Fruit fly (Drosophila melanogaster) whole organism, embryonic: ENCODE measurements around the gene arm.

ENCODE experiments used
- ATbp ChIP-seq: fragments of 200-800 bp; sonication (Bioruptor generic); optimal IDR thresholded peaks from 2 replicates; lab custom pipeline; 2017; ENCODE audit warnings: missing biosample characterization, mild to moderate bottlenecking, missing genetic modification characterization, missing genetic modification reagents
- Abd-B ChIP-seq: fragments of 200-800 bp; sonication (Bioruptor generic); optimal IDR thresholded peaks from 2 replicates; lab custom pipeline; 2018; ENCODE audit warnings: missing biosample characterization, mild to moderate bottlenecking, missing genetic modification characterization, moderate library complexity
- CG11695 ChIP-seq: fragments of 200-800 bp; sonication (Bioruptor generic); IDR thresholded peaks from 3 replicates; pipeline ENCODE4 v1.3.6; 2022; ENCODE audit warnings: missing biosample characterization, missing genetic modification characterization
- CG12299 ChIP-seq: fragments of 200-800 bp; sonication (Bioruptor generic); optimal IDR thresholded peaks from 2 replicates; lab custom pipeline; 2018; ENCODE audit warnings: missing biosample characterization, mild to moderate bottlenecking, missing genetic modification characterization
- CG12659 ChIP-seq: fragments of 200-800 bp; sonication (Bioruptor generic); optimal IDR thresholded peaks from 3 replicates; lab custom pipeline; 2017; ENCODE audit warnings: mild to moderate bottlenecking, missing biosample characterization, missing genetic modification reagents, missing genetic modification characterization
- CG12942 ChIP-seq: fragments of 200-800 bp; sonication (Bioruptor generic); optimal IDR thresholded peaks from 3 replicates; lab custom pipeline; 2016; ENCODE audit warnings: missing biosample characterization, missing genetic modification characterization
- CG14014 ChIP-seq: fragments of 200-800 bp; sonication (Bioruptor generic); IDR thresholded peaks from 2 replicates; pipeline ENCODE4 v1.3.6; 2022; ENCODE audit warnings: missing biosample characterization, missing genetic modification characterization
- CG16813 ChIP-seq: fragments of 200-800 bp; sonication (Bioruptor generic); IDR thresholded peaks from 3 replicates; pipeline ENCODE4 v1.3.6; 2022; ENCODE audit warnings: missing biosample characterization, missing genetic modification characterization; ENCODE audit not compliant: partially characterized antibody
- CG17328 ChIP-seq: fragments of 200-800 bp; sonication (Bioruptor generic); IDR thresholded peaks from 2 replicates; pipeline ENCODE4 v1.3.6; 2022; ENCODE audit warnings: missing biosample characterization, missing genetic modification characterization
- CG17359 ChIP-seq: fragments of 200-800 bp; sonication (Bioruptor generic); optimal IDR thresholded peaks from 3 replicates; lab custom pipeline; 2018; ENCODE audit warnings: missing biosample characterization, mild to moderate bottlenecking, missing genetic modification characterization, moderate library complexity
- CG18599 ChIP-seq: fragments of 200-800 bp; sonication (Bioruptor generic); optimal IDR thresholded peaks from 3 replicates; lab custom pipeline; 2017; ENCODE audit warnings: missing biosample characterization, missing genetic modification characterization, mild to moderate bottlenecking, moderate library complexity, missing genetic modification reagents
- CG2202 ChIP-seq: fragments of 200-800 bp; sonication (Bioruptor generic); optimal IDR thresholded peaks from 2 replicates; lab custom pipeline; 2018; ENCODE audit warnings: missing biosample characterization, mild to moderate bottlenecking, missing genetic modification characterization
- CG32772 ChIP-seq: fragments of 200-800 bp; sonication (Bioruptor generic); IDR thresholded peaks from 2 replicates; pipeline ENCODE4 v1.3.6; 2022; ENCODE audit warnings: missing biosample characterization, missing genetic modification characterization
- CG3407 ChIP-seq: fragments of 200-800 bp; sonication (Bioruptor generic); optimal IDR thresholded peaks from 2 replicates; lab custom pipeline; 2018; ENCODE audit warnings: missing biosample characterization, mild to moderate bottlenecking, missing genetic modification characterization
- CG4404 ChIP-seq: fragments of 200-800 bp; sonication (Bioruptor generic); IDR thresholded peaks from 2 replicates; pipeline ENCODE4 v1.3.6; 2022; ENCODE audit warnings: missing biosample characterization, missing genetic modification characterization
- CG6791 ChIP-seq: fragments of 200-800 bp; sonication (Bioruptor generic); IDR thresholded peaks from 3 replicates; pipeline ENCODE4 v1.3.6; 2022; ENCODE audit warnings: missing biosample characterization, missing genetic modification characterization; ENCODE audit not compliant: partially characterized antibody
- CG7786 ChIP-seq: fragments of 200-800 bp; sonication (Bioruptor generic); optimal IDR thresholded peaks from 2 replicates; lab custom pipeline; 2016; ENCODE audit warnings: missing biosample characterization, missing genetic modification characterization
- CG7839 ChIP-seq: fragments of 200-800 bp; sonication (Bioruptor generic); optimal IDR thresholded peaks from 3 replicates; lab custom pipeline; 2018; ENCODE audit warnings: missing biosample characterization, mild to moderate bottlenecking, missing genetic modification characterization, moderate library complexity
- CG7928 ChIP-seq: fragments of 200-800 bp; sonication (Bioruptor generic); optimal IDR thresholded peaks from 2 replicates; lab custom pipeline; 2017; ENCODE audit warnings: missing biosample characterization, mild to moderate bottlenecking, missing genetic modification characterization
- Dad ChIP-seq: fragments of 200-800 bp; sonication (Bioruptor generic); optimal IDR thresholded peaks from 3 replicates; lab custom pipeline; 2016; ENCODE audit warnings: missing biosample characterization, missing genetic modification characterization
- Fer2 ChIP-seq: fragments of 200-800 bp; sonication (Bioruptor generic); optimal IDR thresholded peaks from 2 replicates; lab custom pipeline; 2018; ENCODE audit warnings: missing biosample characterization, mild to moderate bottlenecking, missing genetic modification characterization, moderate library complexity
- H2.0 ChIP-seq: fragments of 200-800 bp; sonication (Bioruptor generic); IDR thresholded peaks from 2 replicates; pipeline ENCODE4 v1.3.6; 2022; ENCODE audit warnings: missing biosample characterization, missing genetic modification characterization
- HmgZ ChIP-seq: fragments of 200-800 bp; sonication (Bioruptor generic); optimal IDR thresholded peaks from 2 replicates; lab custom pipeline; 2018; ENCODE audit warnings: missing biosample characterization, mild to moderate bottlenecking, missing genetic modification characterization
- Med ChIP-seq: fragments of 200-800 bp; sonication (Bioruptor generic); peaks from one replicate; lab custom pipeline; 2016; ENCODE audit warnings: missing biosample characterization, missing genetic modification characterization, mild to moderate bottlenecking, inconsistent platforms, moderate library complexity
- ap ChIP-seq: fragments of 200-800 bp; sonication (Bioruptor generic); IDR thresholded peaks from 2 replicates; pipeline ENCODE4 v1.3.6; 2022; ENCODE audit warnings: missing biosample characterization, missing genetic modification characterization
- ash1 ChIP-seq: fragments of 200-800 bp; sonication (Bioruptor generic); optimal IDR thresholded peaks from 2 replicates; lab custom pipeline; 2018; ENCODE audit warnings: missing biosample characterization, mild to moderate bottlenecking, missing genetic modification characterization
- bigmax ChIP-seq: fragments of 200-800 bp; sonication (Bioruptor generic); optimal IDR thresholded peaks from 2 replicates; lab custom pipeline; 2018; ENCODE audit warnings: missing biosample characterization, mild to moderate bottlenecking, missing genetic modification characterization
- br ChIP-seq: fragments of >200 bp; optimal IDR thresholded peaks from 2 replicates; lab custom pipeline; 2017
- cato ChIP-seq: fragments of 200-800 bp; sonication (Bioruptor generic); optimal IDR thresholded peaks from 2 replicates; lab custom pipeline; 2016; ENCODE audit warnings: missing biosample characterization, missing genetic modification characterization, borderline replicate concordance
- cg ChIP-seq: fragments of 200-800 bp; sonication (Bioruptor generic); optimal IDR thresholded peaks from 3 replicates; lab custom pipeline; 2019; ENCODE audit warnings: missing biosample characterization, mild to moderate bottlenecking, missing genetic modification characterization, moderate library complexity
- chm ChIP-seq: fragments of 200-800 bp; sonication (Bioruptor generic); IDR thresholded peaks from 2 replicates; pipeline ENCODE4 v1.3.6; 2022; ENCODE audit warnings: missing biosample characterization, missing genetic modification characterization
- dimm ChIP-seq: fragments of 200-800 bp; sonication (Bioruptor generic); IDR thresholded peaks from 2 replicates; pipeline ENCODE4 v1.3.6; 2022; ENCODE audit warnings: missing biosample characterization, missing genetic modification characterization
- insv ChIP-seq, 2 experiments: fragments of 200-800 bp; sonication (Bioruptor generic); optimal IDR thresholded peaks; 3 replicates each; lab custom pipeline; 2016 to 2018; ENCODE audit warnings: missing biosample characterization in 2 of 2, missing genetic modification characterization in 2 of 2
- jumu ChIP-seq: fragments of 200-800 bp; sonication (Bioruptor generic); optimal IDR thresholded peaks from 3 replicates; lab custom pipeline; 2016; ENCODE audit warnings: missing biosample characterization, missing genetic modification characterization
- kni ChIP-seq: fragments of 200-800 bp; sonication (Bioruptor generic); optimal IDR thresholded peaks from 3 replicates; lab custom pipeline; 2017; ENCODE audit warnings: mild to moderate bottlenecking, missing biosample characterization, missing genetic modification reagents, missing genetic modification characterization
- mam ChIP-seq: fragments of 200-800 bp; sonication (Bioruptor generic); optimal IDR thresholded peaks from 3 replicates; lab custom pipeline; 2016; ENCODE audit warnings: missing biosample characterization, missing genetic modification characterization
- pan ChIP-seq, 4 experiments: fragments of >200 bp in 3 of 4; fragments of 200-800 bp in 1 of 4; sonication (Bioruptor generic) in 1 of 4; optimal IDR thresholded peaks in 3 of 4; IDR thresholded peaks in 1 of 4; 2 replicates each; pipeline versions ENCODE4 v1.3.6 to Lab custom; 2017 to 2022; ENCODE audit warnings: missing biosample characterization in 2 of 4, missing genetic modification characterization in 2 of 4, mixed read lengths in 1 of 4
- pita ChIP-seq: fragments of 200-800 bp; sonication (Bioruptor generic); optimal IDR thresholded peaks from 2 replicates; lab custom pipeline; 2017; ENCODE audit warnings: missing biosample characterization, mild to moderate bottlenecking, missing genetic modification characterization
- prd ChIP-seq, 3 experiments: fragments of >200 bp in 2 of 3; fragments of 200-800 bp in 1 of 3; sonication (Bioruptor generic) in 1 of 3; optimal IDR thresholded peaks in 2 of 3; IDR thresholded peaks in 1 of 3; 2 replicates in 2 of 3; 3 replicates in 1 of 3; pipeline versions ENCODE4 v1.3.6 to Lab custom; 2017 to 2022; ENCODE audit warnings: missing biosample characterization in 1 of 3, missing genetic modification characterization in 1 of 3
- pzg ChIP-seq: fragments of 200-800 bp; sonication (Bioruptor generic); optimal IDR thresholded peaks from 3 replicates; lab custom pipeline; 2018; ENCODE audit warnings: missing biosample characterization, mild to moderate bottlenecking, missing genetic modification characterization, moderate library complexity
- repo ChIP-seq: fragments of 200-800 bp; sonication (Bioruptor generic); optimal IDR thresholded peaks from 2 replicates; lab custom pipeline; 2016; ENCODE audit warnings: missing biosample characterization, missing genetic modification characterization
- sqz ChIP-seq: fragments of 200-800 bp; sonication (Bioruptor generic); optimal IDR thresholded peaks from 3 replicates; lab custom pipeline; 2018; ENCODE audit warnings: missing biosample characterization, mild to moderate bottlenecking, missing genetic modification characterization
- stwl ChIP-seq: fragments of 200-800 bp; sonication (Bioruptor generic); optimal IDR thresholded peaks from 3 replicates; lab custom pipeline; 2018; ENCODE audit warnings: missing biosample characterization, mild to moderate bottlenecking, missing genetic modification characterization, moderate library complexity
- tap ChIP-seq: fragments of 200-800 bp; optimal IDR thresholded peaks from 3 replicates; lab custom pipeline; 2019; ENCODE audit warnings: missing biosample characterization, mild to moderate bottlenecking, missing genetic modification characterization, moderate library complexity
- ttk ChIP-seq: fragments of 200-800 bp; sonication (Bioruptor generic); IDR thresholded peaks from 2 replicates; pipeline ENCODE4 v2.1.2; 2022; ENCODE audit warnings: missing biosample characterization, missing genetic modification characterization
- tx ChIP-seq: fragments of 200-800 bp; sonication (Bioruptor generic); optimal IDR thresholded peaks from 2 replicates; lab custom pipeline; 2016; ENCODE audit warnings: missing biosample characterization, missing genetic modification characterization
- vfl ChIP-seq: fragments of 200-800 bp; sonication (Bioruptor generic); optimal IDR thresholded peaks from 2 replicates; lab custom pipeline; 2016; ENCODE audit warnings: missing biosample characterization, missing genetic modification characterization
- vnd ChIP-seq: fragments of 200-800 bp; sonication (Bioruptor generic); IDR thresholded peaks from 3 replicates; pipeline ENCODE4 v1.3.6; 2022; ENCODE audit warnings: missing biosample characterization, missing genetic modification characterization; ENCODE audit not compliant: partially characterized antibody
- zfh2 ChIP-seq: fragments of 200-800 bp; sonication (Bioruptor generic); optimal IDR thresholded peaks from 2 replicates; lab custom pipeline; 2016; ENCODE audit warnings: missing biosample characterization, missing genetic modification characterization

Gene arm

dm6 chrX:1880139-1880556 lies 20.3 kb downstream of the arm start, which contains the start of gene Coa8 (continued):
- peak; percentile 17 for TF ChIP-seq Abd-B (GFP tag; lab: Kevin White, UChicago)
- TF ChIP-seq tx = no peak
- no peak for TF ChIP-seq vfl
- 0 out of 2 replicates have a peak, but pooled peaks have one; percentile 47 for TF ChIP-seq CG32772
- 0 out of 2 replicates have a peak, but pooled peaks have one; percentile 30 for TF ChIP-seq CG14014 (GFP tag; lab: Robert Waterston, UW)
- TF ChIP-seq CG12659 (GFP tag; lab: Kevin White, UChicago) = peak; percentile 25
- no peak for TF ChIP-seq ap (GFP tag; lab: Robert Waterston, UW)
- peak; percentile 17 for TF ChIP-seq jumu (GFP tag; lab: Kevin White, UChicago)
- TF ChIP-seq CG17328 (GFP tag; lab: Robert Waterston, UW) = 0 out of 2 replicates have a peak, but pooled peaks have one; percentile 15
- TF ChIP-seq HmgZ (tag; lab: Kevin White, UChicago) = peak; percentile 53
- no peak for TF ChIP-seq bigmax (GFP tag; lab: Kevin White, UChicago)
- peak; percentile 49; the same call in 2 of the 3 replicates for TF ChIP-seq CG11695 (GFP tag; lab: Robert Waterston, UW)
- TF ChIP-seq br (lab: Kevin White, UChicago) = no peak
- no peak for TF ChIP-seq sqz (GFP tag; lab: Kevin White, UChicago)
- peak; percentile 36 for TF ChIP-seq CG12299
- peak; percentile 89 for TF ChIP-seq Med
- TF ChIP-seq CG17359 (tag; lab: Kevin White, UChicago) = peak; percentile 12
- TF ChIP-seq cg (GFP tag; lab: Kevin White, UChicago) = no peak
- TF ChIP-seq stwl = no peak
- TF ChIP-seq cato (GFP tag; lab: Kevin White, UChicago) = no peak
- peak; percentile 42 for TF ChIP-seq CG16813 (GFP tag; lab: Robert Waterston, UW)
- peak; percentile 56 for TF ChIP-seq CG18599
- peak; percentile 62 for TF ChIP-seq zfh2 (GFP tag; lab: Kevin White, UChicago)
- TF ChIP-seq vnd (GFP tag; lab: Robert Waterston, UW) = peak; percentile 50
- peak; percentile 22 for TF ChIP-seq CG7786
- TF ChIP-seq ATbp (GFP tag; lab: Kevin White, UChicago) = no peak
- TF ChIP-seq repo (GFP tag; lab: Kevin White, UChicago) = peak; percentile 18
- TF ChIP-seq pzg (GFP tag; lab: Kevin White, UChicago) = peak; percentile 46
- TF ChIP-seq CG4404 (GFP tag; lab: Robert Waterston, UW) = peak; percentile 33; the same call in 1 of the 2 replicates
- no peak for TF ChIP-seq CG3407
- TF ChIP-seq pan (optimal IDR thresholded peaks at IDR 0.05; lab: Kevin White, UChicago) = no peak
- TF ChIP-seq pan (GFP tag; optimal IDR thresholded peaks at IDR 0.05 in 1 of 2, IDR thresholded peaks at IDR 0.05 in 1 of 2) = peak in 1 of 2 experiments; percentile 54
- TF ChIP-seq H2.0 (GFP tag; lab: Robert Waterston, UW) = 0 out of 2 replicates have a peak, but pooled peaks have one; percentile 18
- TF ChIP-seq prd (optimal IDR thresholded peaks at IDR 0.05; lab: Kevin White, UChicago) = no peak
- peak; percentile 61 for TF ChIP-seq prd (GFP tag; IDR thresholded peaks at IDR 0.05; lab: Robert Waterston, UW)
- TF ChIP-seq CG2202 (tag; lab: Kevin White, UChicago) = no peak
- TF ChIP-seq mam (GFP tag; lab: Kevin White, UChicago) = peak; percentile 40
- peak; percentile 30; the same call in 1 of the 3 replicates for TF ChIP-seq CG6791 (GFP tag; lab: Robert Waterston, UW)
- no peak for TF ChIP-seq CG7839 (tag; lab: Kevin White, UChicago)
- no peak for TF ChIP-seq pita (GFP tag; lab: Kevin White, UChicago)
- peak in 1 of 2 experiments; percentile 25 for TF ChIP-seq insv (GFP tag; optimal IDR thresholded peaks at IDR 0.05; lab: Kevin White, UChicago)
- peak; percentile 18; the same call in 1 of the 2 replicates for TF ChIP-seq ttk (GFP tag; lab: Robert Waterston, UW)
- peak; percentile 23 for TF ChIP-seq CG12942 (GFP tag; lab: Kevin White, UChicago)
- no peak for TF ChIP-seq tap (tag; lab: Kevin White, UChicago)
- TF ChIP-seq ash1 (GFP tag; lab: Kevin White, UChicago) = no peak
- no peak for TF ChIP-seq dimm (GFP tag; lab: Robert Waterston, UW)
- TF ChIP-seq CG7928 (GFP tag; lab: Kevin White, UChicago) = no peak
- no peak for TF ChIP-seq Fer2
- TF ChIP-seq kni (GFP tag; lab: Kevin White, UChicago) = no peak
- TF ChIP-seq chm (GFP tag; lab: Robert Waterston, UW) = no peak
- TF ChIP-seq Dad = peak; percentile 19
